Fruit fly (Drosophila melanogaster) whole organism, embryonic: ENCODE data around the gene Nepl4.

ENCODE experiments used
- Antp ChIP-seq: fragments of 200-800 bp; sonication (Bioruptor generic); optimal IDR thresholded peaks from 3 replicates; lab custom pipeline; 2016; ENCODE audit warnings: missing biosample characterization, missing genetic modification characterization
- Bgb ChIP-seq: fragments of 200-800 bp; sonication (Bioruptor generic); IDR thresholded peaks from 2 replicates; pipeline ENCODE4 v1.3.6; 2022; ENCODE audit warnings: missing biosample characterization, missing genetic modification characterization; ENCODE audit not compliant: partially characterized antibody
- CG10267 ChIP-seq: fragments of 200-800 bp; sonication (Bioruptor generic); optimal IDR thresholded peaks from 2 replicates; lab custom pipeline; 2018; ENCODE audit warnings: missing biosample characterization, mild to moderate bottlenecking, missing genetic modification characterization, moderate library complexity
- CG10274 ChIP-seq: fragments of 200-800 bp; sonication (Bioruptor generic); optimal IDR thresholded peaks from 3 replicates; lab custom pipeline; 2017; ENCODE audit warnings: missing biosample characterization, mild to moderate bottlenecking, missing genetic modification characterization
- CG10543 ChIP-seq: fragments of 200-800 bp; sonication (Bioruptor generic); optimal IDR thresholded peaks from 3 replicates; lab custom pipeline; 2017; ENCODE audit warnings: missing biosample characterization, mild to moderate bottlenecking, missing genetic modification characterization, moderate library complexity
- CG10565 ChIP-seq: fragments of 200-800 bp; sonication (Bioruptor generic); optimal IDR thresholded peaks from 3 replicates; lab custom pipeline; 2016; ENCODE audit warnings: missing biosample characterization, mild to moderate bottlenecking, missing genetic modification characterization
- CG12769 ChIP-seq: fragments of 200-800 bp; sonication (Bioruptor generic); optimal IDR thresholded peaks from 2 replicates; lab custom pipeline; 2019; ENCODE audit warnings: missing biosample characterization, mild to moderate bottlenecking, missing genetic modification characterization, moderate library complexity
- CG13624 ChIP-seq: fragments of 200-800 bp; sonication (Bioruptor generic); optimal IDR thresholded peaks from 2 replicates; lab custom pipeline; 2016; ENCODE audit warnings: missing biosample characterization, missing genetic modification characterization
- CG17829 ChIP-seq: fragments of 200-800 bp; optimal IDR thresholded peaks from 2 replicates; lab custom pipeline; 2019; ENCODE audit warnings: missing biosample characterization, mild to moderate bottlenecking, missing genetic modification characterization, moderate library complexity
- CG17912 ChIP-seq: fragments of 200-800 bp; sonication (Bioruptor generic); optimal IDR thresholded peaks from 2 replicates; lab custom pipeline; 2018; ENCODE audit warnings: missing biosample characterization, mild to moderate bottlenecking, missing genetic modification characterization
- CG18599 ChIP-seq: fragments of 200-800 bp; sonication (Bioruptor generic); optimal IDR thresholded peaks from 3 replicates; lab custom pipeline; 2017; ENCODE audit warnings: missing biosample characterization, missing genetic modification characterization, mild to moderate bottlenecking, moderate library complexity, missing genetic modification reagents
- CG18619 ChIP-seq: fragments of 200-800 bp; sonication (Bioruptor generic); optimal IDR thresholded peaks from 3 replicates; lab custom pipeline; 2017; ENCODE audit warnings: missing biosample characterization, mild to moderate bottlenecking, missing genetic modification characterization
- CG33213 ChIP-seq: fragments of 200-800 bp; sonication (Bioruptor generic); optimal IDR thresholded peaks from 3 replicates; lab custom pipeline; 2016; ENCODE audit warnings: missing biosample characterization, missing genetic modification characterization
- CG3847 ChIP-seq: fragments of 200-800 bp; sonication (Bioruptor generic); IDR thresholded peaks from 2 replicates; pipeline ENCODE4 v1.3.6; 2022; ENCODE audit warnings: missing biosample characterization, missing genetic modification characterization
- CG42726 ChIP-seq: fragments of 200-800 bp; sonication (Bioruptor generic); IDR thresholded peaks from 2 replicates; pipeline ENCODE4 v1.3.6; 2022; ENCODE audit warnings: missing biosample characterization, missing genetic modification characterization; ENCODE audit not compliant: partially characterized antibody
- CG6272 ChIP-seq: fragments of 200-800 bp; sonication (Bioruptor generic); IDR thresholded peaks from 2 replicates; pipeline ENCODE4 v1.3.6; 2022; ENCODE audit warnings: missing biosample characterization, missing genetic modification characterization
- CG7928 ChIP-seq: fragments of 200-800 bp; sonication (Bioruptor generic); optimal IDR thresholded peaks from 2 replicates; lab custom pipeline; 2017; ENCODE audit warnings: missing biosample characterization, mild to moderate bottlenecking, missing genetic modification characterization
- CG7963 ChIP-seq: fragments of 200-800 bp; sonication (Bioruptor generic); IDR thresholded peaks from 3 replicates; pipeline ENCODE4 v1.3.6; 2022; ENCODE audit warnings: missing biosample characterization, missing genetic modification characterization; ENCODE audit not compliant: partially characterized antibody
- CG8765 ChIP-seq: fragments of 200-800 bp; sonication (Bioruptor generic); IDR thresholded peaks from 2 replicates; pipeline ENCODE4 v1.3.6; 2022; ENCODE audit warnings: missing biosample characterization, missing genetic modification characterization
- CG9797 ChIP-seq: fragments of 200-800 bp; sonication (Bioruptor generic); optimal IDR thresholded peaks from 3 replicates; lab custom pipeline; 2018; ENCODE audit warnings: missing biosample characterization, mild to moderate bottlenecking, missing genetic modification characterization
- CoRest ChIP-seq: fragments of 200-800 bp; sonication (Bioruptor generic); optimal IDR thresholded peaks from 3 replicates; lab custom pipeline; 2018; ENCODE audit warnings: missing biosample characterization, mild to moderate bottlenecking, missing genetic modification characterization, moderate library complexity
- Dbx ChIP-seq: fragments of 200-800 bp; sonication (Bioruptor generic); IDR thresholded peaks from 3 replicates; pipeline ENCODE4 v1.3.6; 2022; ENCODE audit warnings: missing biosample characterization, missing genetic modification characterization
- Elba2 ChIP-seq: fragments of 200-800 bp; sonication (Bioruptor generic); optimal IDR thresholded peaks from 3 replicates; lab custom pipeline; 2016; ENCODE audit warnings: missing biosample characterization, missing genetic modification characterization
- Fer1 ChIP-seq: fragments of 200-800 bp; sonication (Bioruptor generic); optimal IDR thresholded peaks from 2 replicates; lab custom pipeline; 2017; ENCODE audit warnings: missing biosample characterization, mild to moderate bottlenecking, missing genetic modification characterization
- Hand ChIP-seq: fragments of 200-800 bp; sonication (Bioruptor generic); optimal IDR thresholded peaks from 2 replicates; lab custom pipeline; 2017; ENCODE audit warnings: mild to moderate bottlenecking, missing biosample characterization, missing genetic modification reagents, missing genetic modification characterization
- HmgZ ChIP-seq: fragments of 200-800 bp; sonication (Bioruptor generic); optimal IDR thresholded peaks from 2 replicates; lab custom pipeline; 2018; ENCODE audit warnings: missing biosample characterization, mild to moderate bottlenecking, missing genetic modification characterization
- MBD-R2 ChIP-seq: fragments of 200-800 bp; sonication (Bioruptor generic); IDR thresholded peaks from 2 replicates; pipeline ENCODE4 v1.3.6; 2022; ENCODE audit warnings: missing biosample characterization, missing genetic modification characterization
- Scr ChIP-seq: fragments of 200-800 bp; sonication (Bioruptor generic); IDR thresholded peaks from 2 replicates; pipeline ENCODE4 v1.3.6; 2022; ENCODE audit warnings: missing biosample characterization, missing genetic modification characterization; ENCODE audit not compliant: partially characterized antibody
- amos ChIP-seq: fragments of 200-800 bp; sonication (Bioruptor generic); IDR thresholded peaks from 2 replicates; pipeline ENCODE4 v1.3.6; 2022; ENCODE audit warnings: missing biosample characterization, missing genetic modification characterization; ENCODE audit not compliant: partially characterized antibody
- cad ChIP-seq: fragments of >200 bp; optimal IDR thresholded peaks from 2 replicates; lab custom pipeline; 2017; ENCODE audit warnings: missing biosample characterization, missing genetic modification characterization
- ftz-f1 ChIP-seq: fragments of 200-800 bp; sonication (Bioruptor generic); optimal IDR thresholded peaks from 2 replicates; lab custom pipeline; 2016; ENCODE audit warnings: missing biosample characterization, missing genetic modification characterization
- fu2 ChIP-seq: fragments of 200-800 bp; sonication (Bioruptor generic); optimal IDR thresholded peaks from 2 replicates; lab custom pipeline; 2016; ENCODE audit warnings: missing biosample characterization, missing genetic modification characterization
- gfzf ChIP-seq: fragments of 200-800 bp; sonication (Bioruptor generic); optimal IDR thresholded peaks from 2 replicates; lab custom pipeline; 2016; ENCODE audit warnings: missing biosample characterization, mild to moderate bottlenecking, missing genetic modification characterization, moderate library complexity
- her ChIP-seq: fragments of 200-800 bp; sonication (Bioruptor generic); optimal IDR thresholded peaks from 2 replicates; lab custom pipeline; 2016; ENCODE audit warnings: missing biosample characterization, missing genetic modification characterization
- ken ChIP-seq: fragments of 200-800 bp; sonication (Bioruptor generic); IDR thresholded peaks from 3 replicates; pipeline ENCODE4 v1.3.6; 2022; ENCODE audit warnings: missing biosample characterization, missing genetic modification characterization
- kni ChIP-seq: fragments of 200-800 bp; sonication (Bioruptor generic); optimal IDR thresholded peaks from 3 replicates; lab custom pipeline; 2017; ENCODE audit warnings: mild to moderate bottlenecking, missing biosample characterization, missing genetic modification reagents, missing genetic modification characterization
- phol ChIP-seq: fragments of 200-800 bp; sonication (Bioruptor generic); optimal IDR thresholded peaks from 3 replicates; lab custom pipeline; 2018; ENCODE audit warnings: missing biosample characterization, mild to moderate bottlenecking, missing genetic modification characterization, moderate library complexity
- ranshi ChIP-seq: fragments of 200-800 bp; sonication (Bioruptor generic); IDR thresholded peaks from 2 replicates; pipeline ENCODE4 v1.3.6; 2022; ENCODE audit warnings: missing biosample characterization, missing genetic modification characterization
- rib ChIP-seq: fragments of 200-800 bp; sonication (Bioruptor generic); IDR thresholded peaks from 2 replicates; pipeline ENCODE4 v1.3.6; 2022; ENCODE audit warnings: missing biosample characterization, missing genetic modification characterization
- ro ChIP-seq: fragments of 200-800 bp; sonication (Bioruptor generic); IDR thresholded peaks from 2 replicates; pipeline ENCODE4 v1.3.6; 2022; ENCODE audit warnings: missing biosample characterization, missing genetic modification characterization
- row ChIP-seq: fragments of 200-800 bp; sonication (Bioruptor generic); IDR thresholded peaks from 3 replicates; pipeline ENCODE4 v1.3.6; 2022; ENCODE audit warnings: missing biosample characterization, missing genetic modification characterization
- sd ChIP-seq: fragments of 200-800 bp; sonication (Bioruptor generic); optimal IDR thresholded peaks from 3 replicates; lab custom pipeline; 2018; ENCODE audit warnings: missing biosample characterization, mild to moderate bottlenecking, missing genetic modification characterization, moderate library complexity
- sens-2 ChIP-seq: fragments of 200-800 bp; sonication (Bioruptor generic); IDR thresholded peaks from 2 replicates; pipeline ENCODE4 v1.3.6; 2022; ENCODE audit warnings: missing biosample characterization, missing genetic modification characterization
- sob ChIP-seq: fragments of 200-800 bp; sonication (Bioruptor generic); IDR thresholded peaks from 2 replicates; pipeline ENCODE4 v1.3.6; 2022; ENCODE audit warnings: missing biosample characterization, missing genetic modification characterization
- stwl ChIP-seq: fragments of 200-800 bp; sonication (Bioruptor generic); optimal IDR thresholded peaks from 3 replicates; lab custom pipeline; 2018; ENCODE audit warnings: missing biosample characterization, mild to moderate bottlenecking, missing genetic modification characterization, moderate library complexity
- sug ChIP-seq: fragments of 200-800 bp; optimal IDR thresholded peaks from 2 replicates; lab custom pipeline; 2019; ENCODE audit warnings: missing biosample characterization, mild to moderate bottlenecking, missing genetic modification characterization, moderate library complexity
- vvl ChIP-seq: fragments of 200-800 bp; sonication (Bioruptor generic); IDR thresholded peaks from 2 replicates; pipeline ENCODE4 v1.3.6; 2022; ENCODE audit warnings: missing biosample characterization, missing genetic modification characterization
- zen ChIP-seq: fragments of 200-800 bp; sonication (Bioruptor generic); optimal IDR thresholded peaks from 3 replicates; lab custom pipeline; 2018; ENCODE audit warnings: missing biosample characterization, mild to moderate bottlenecking, missing genetic modification characterization, moderate library complexity

The Nepl4 gene

dm6 chr2L:6343084-6343873 lies 24.4 kb upstream of the Nepl4 start (continued):
- TF ChIP-seq Bgb (GFP tag; lab: Robert Waterston, UW) (peak; percentile 46), fu2 (GFP tag; lab: Kevin White, UChicago) (no peak), vvl (peak; percentile 68), HmgZ (tag; lab: Kevin White, UChicago) (peak; percentile 74), CG18599 (GFP tag; lab: Kevin White, UChicago) (peak; percentile 43), cad (GFP tag; lab: Kevin White, UChicago) (no peak), ro (GFP tag; lab: Robert Waterston, UW) (no peak), Antp (GFP tag; lab: Kevin White, UChicago) (peak; percentile 3), row (GFP tag; lab: Robert Waterston, UW) (peak; percentile 14; the same call in 1 of the 3 replicates), Elba2 (peak; percentile 85), CoRest (peak; percentile 34), CG6272 (GFP tag; lab: Robert Waterston, UW) (no peak; the same call in 1 of the 2 replicates), amos (GFP tag; lab: Robert Waterston, UW) (peak; percentile 44; the same call in 1 of the 2 replicates), CG42726 (GFP tag; lab: Robert Waterston, UW) (peak; percentile 65), CG18619 (no peak), Dbx (GFP tag; lab: Robert Waterston, UW) (peak; percentile 48; the same call in 1 of the 3 replicates), ken (0 out of 3 replicates have a peak, but pooled peaks have one; percentile 19), CG17829 (peak; percentile 31), CG10274 (GFP tag; lab: Kevin White, UChicago) (peak; percentile 83), sens-2 (no peak), CG17912 (GFP tag; lab: Kevin White, UChicago) (peak; percentile 65), MBD-R2 (GFP tag; lab: Robert Waterston, UW) (peak; percentile 73), zen (tag; lab: Kevin White, UChicago) (no peak), CG13624 (peak; percentile 62), ftz-f1 (GFP tag; lab: Kevin White, UChicago) (peak; percentile 85), CG10565 (no peak), CG33213 (peak; percentile 16), Fer1 (peak; percentile 20), CG12769 (peak; percentile 21), CG3847 (peak; percentile 44), sug (tag; lab: Kevin White, UChicago) (peak; percentile 92), CG7928 (GFP tag; lab: Kevin White, UChicago) (peak; percentile 22), Hand (no peak), CG10543 (peak; percentile 60), her (peak; percentile 100), CG8765 (GFP tag; lab: Robert Waterston, UW) (0 out of 2 replicates have a peak, but pooled peaks have one; percentile 16), sob (GFP tag; lab: Robert Waterston, UW) (peak; percentile 56; the same call in 1 of the 2 replicates), rib (GFP tag; lab: Robert Waterston, UW) (peak; percentile 68), gfzf (GFP tag; lab: Kevin White, UChicago) (peak; percentile 92), stwl (tag; lab: Kevin White, UChicago) (peak; percentile 65), CG10267 (tag; lab: Kevin White, UChicago) (peak; percentile 23), CG7963 (no peak), Scr (peak; percentile 17; the same call in 1 of the 2 replicates), CG9797 (GFP tag; lab: Kevin White, UChicago) (peak; percentile 44), kni (GFP tag; lab: Kevin White, UChicago) (no peak), phol (tag; lab: Kevin White, UChicago) (peak; percentile 17), sd (tag; lab: Kevin White, UChicago) (peak; percentile 98), ranshi (peak; percentile 47; the same call in 1 of the 2 replicates)
